Worm (Caenorhabditis elegans): Measurements from ENCODE around the gene ZK1127.12.
A peak's percentile ranks its signal among the peaks of the same experiment; 100 is the strongest.

- TF ChIP-seq nhr-76 (tag; optimal IDR thresholded peaks at IDR 0.05) (no peak), mdl-1 (tag; optimal IDR thresholded peaks at IDR 0.05) (no peak), aly-2 (tag; optimal IDR thresholded peaks at IDR 0.05) (no peak), ceh-44 (GFP tag; IDR thresholded peaks at IDR 0.05) (no peak), nhr-25 (tag; optimal IDR thresholded peaks at IDR 0.05; ENCODE audit: borderline replicate concordance, insufficient read depth) (peak; percentile 24), unc-39 (tag; optimal IDR thresholded peaks at IDR 0.05) (no peak), ceh-62 (tag; optimal IDR thresholded peaks at IDR 0.05) (no peak), ceh-20 (GFP tag; IDR thresholded peaks at IDR 0.05) (no peak), fos-1 (tag; optimal IDR thresholded peaks at IDR 0.05) (no peak), zag-1 (tag; optimal IDR thresholded peaks at IDR 0.05) (no peak), saeg-2 (GFP tag; IDR thresholded peaks at IDR 0.05) (no peak), hmg-1.1 (GFP tag; IDR thresholded peaks at IDR 0.05) (no peak), sdz-12 (GFP tag; optimal IDR thresholded peaks at IDR 0.05) (no peak), F49E8.2 (tag; optimal IDR thresholded peaks at IDR 0.05; ENCODE audit: borderline replicate concordance) (no peak)
These were observed 6.0 kb downstream of the ZK1127.12 start, which contains the start of gene cth-2 for ce11 chrII:7057860-7058259.

Data from whole organism, L4 larva.